Worm (Caenorhabditis elegans) whole organism, midembryonic: ENCODE data around the gene epic-3.

ENCODE experiments used
- cog-1 ChIP-seq: sonication (generic microtip); optimal IDR thresholded peaks from 2 replicates; lab custom pipeline; 2016; ENCODE audit warnings: missing genetic modification characterization, missing compliant biosample characterization
- klf-2 ChIP-seq: fragments of 200-800 bp; sonication (Bioruptor generic); conservative IDR thresholded peaks from 2 replicates; pipeline ENCODE4 v1.3.6; 2022; ENCODE audit warnings: missing genetic modification reagents, missing genetic modification characterization, missing compliant biosample characterization
- med-1 ChIP-seq: sonication (generic microtip); optimal IDR thresholded peaks from 2 replicates; lab custom pipeline; 2017; ENCODE audit warnings: missing genetic modification characterization, mild to moderate bottlenecking, missing compliant biosample characterization, antibody characterized with exemption, missing genetic modification reagents; ENCODE audit not compliant: insufficient read depth
- ztf-23 ChIP-seq: fragments of 200-800 bp; sonication (Bioruptor generic); IDR thresholded peaks from 2 replicates; pipeline ENCODE4 v1.3.6; 2022; ENCODE audit warnings: missing genetic modification reagents, missing genetic modification characterization, missing compliant biosample characterization
- ztf-29 ChIP-seq: fragments of 200-800 bp; sonication (Bioruptor generic); IDR thresholded peaks from 2 replicates; pipeline ENCODE4 v1.3.6; 2022; ENCODE audit warnings: missing genetic modification reagents, missing genetic modification characterization, missing compliant biosample characterization

ce11 chrIV:1739366-1740104 lies 15.4 kb upstream of the epic-3 start:
- TF ChIP-seq cog-1 (tag; lab: Kevin White, UChicago) (no peak), ztf-29 (GFP tag; lab: Robert Waterston, UW) (no peak), med-1 (GFP tag; lab: Kevin White, UChicago) (no peak), klf-2 (GFP tag; lab: Robert Waterston, UW) (no peak), ztf-23 (GFP tag; lab: Robert Waterston, UW) (no peak)
